Fruit fly (Drosophila melanogaster) whole organism, embryonic: ENCODE data around the gene CG9706.

ENCODE experiments used
- Blimp-1 ChIP-seq: fragments of 200-800 bp; sonication (Bioruptor generic); optimal IDR thresholded peaks from 3 replicates; lab custom pipeline; 2018; ENCODE audit warnings: missing biosample characterization, missing genetic modification characterization, mild to moderate bottlenecking, moderate library complexity, missing genetic modification reagents
- CG1024 ChIP-seq: fragments of 200-800 bp; sonication (Bioruptor generic); IDR thresholded peaks from 2 replicates; pipeline ENCODE4 v1.3.6; 2022; ENCODE audit warnings: missing biosample characterization, missing genetic modification characterization
- CG10274 ChIP-seq: fragments of 200-800 bp; sonication (Bioruptor generic); optimal IDR thresholded peaks from 3 replicates; lab custom pipeline; 2017; ENCODE audit warnings: missing biosample characterization, mild to moderate bottlenecking, missing genetic modification characterization
- CG10321 ChIP-seq: fragments of 200-800 bp; sonication (Bioruptor generic); IDR thresholded peaks from 2 replicates; pipeline ENCODE4 v1.3.6; 2022; ENCODE audit warnings: missing biosample characterization, missing genetic modification characterization
- CG11695 ChIP-seq: fragments of 200-800 bp; sonication (Bioruptor generic); IDR thresholded peaks from 3 replicates; pipeline ENCODE4 v1.3.6; 2022; ENCODE audit warnings: missing biosample characterization, missing genetic modification characterization
- CG1233 ChIP-seq: fragments of 200-800 bp; sonication (Bioruptor generic); optimal IDR thresholded peaks from 4 replicates; lab custom pipeline; 2018; ENCODE audit warnings: missing biosample characterization, mild to moderate bottlenecking, missing genetic modification characterization
- CG12659 ChIP-seq: fragments of 200-800 bp; sonication (Bioruptor generic); optimal IDR thresholded peaks from 3 replicates; lab custom pipeline; 2017; ENCODE audit warnings: mild to moderate bottlenecking, missing biosample characterization, missing genetic modification reagents, missing genetic modification characterization
- CG12769 ChIP-seq: fragments of 200-800 bp; sonication (Bioruptor generic); optimal IDR thresholded peaks from 2 replicates; lab custom pipeline; 2019; ENCODE audit warnings: missing biosample characterization, mild to moderate bottlenecking, missing genetic modification characterization, moderate library complexity
- CG13123 ChIP-seq: fragments of 200-800 bp; sonication (Bioruptor generic); optimal IDR thresholded peaks from 2 replicates; lab custom pipeline; 2016; ENCODE audit warnings: missing biosample characterization, missing genetic modification characterization
- CG2120 ChIP-seq: fragments of 200-800 bp; sonication (Bioruptor generic); optimal IDR thresholded peaks from 3 replicates; lab custom pipeline; 2016; ENCODE audit warnings: missing biosample characterization, missing genetic modification characterization
- CG30403 ChIP-seq: fragments of 200-800 bp; sonication (Bioruptor generic); optimal IDR thresholded peaks from 3 replicates; lab custom pipeline; 2016; ENCODE audit warnings: missing biosample characterization, missing genetic modification characterization
- CG30431 ChIP-seq: fragments of 200-800 bp; sonication (Bioruptor generic); optimal IDR thresholded peaks from 2 replicates; lab custom pipeline; 2017; ENCODE audit warnings: missing biosample characterization, missing genetic modification characterization
- CG3065 ChIP-seq: fragments of 200-800 bp; sonication (Bioruptor generic); optimal IDR thresholded peaks from 2 replicates; lab custom pipeline; 2016; ENCODE audit warnings: missing biosample characterization, missing genetic modification characterization
- CG31224 ChIP-seq: fragments of 200-800 bp; sonication (Bioruptor generic); IDR thresholded peaks from 2 replicates; pipeline ENCODE4 v1.3.6; 2022; ENCODE audit warnings: missing biosample characterization, missing genetic modification characterization
- CG31365 ChIP-seq: fragments of 200-800 bp; sonication (Bioruptor generic); optimal IDR thresholded peaks from 2 replicates; lab custom pipeline; 2018; ENCODE audit warnings: missing biosample characterization, mild to moderate bottlenecking, missing genetic modification characterization
- CG3407 ChIP-seq: fragments of 200-800 bp; sonication (Bioruptor generic); optimal IDR thresholded peaks from 2 replicates; lab custom pipeline; 2018; ENCODE audit warnings: missing biosample characterization, mild to moderate bottlenecking, missing genetic modification characterization
- CG4404 ChIP-seq: fragments of 200-800 bp; sonication (Bioruptor generic); IDR thresholded peaks from 2 replicates; pipeline ENCODE4 v1.3.6; 2022; ENCODE audit warnings: missing biosample characterization, missing genetic modification characterization
- CG8944 ChIP-seq: fragments of 200-800 bp; sonication (Bioruptor generic); optimal IDR thresholded peaks from 3 replicates; lab custom pipeline; 2016; ENCODE audit warnings: missing biosample characterization, missing genetic modification characterization
- CG9727 ChIP-seq: fragments of 200-800 bp; sonication (Bioruptor generic); optimal IDR thresholded peaks from 3 replicates; lab custom pipeline; 2017; ENCODE audit warnings: missing biosample characterization, mild to moderate bottlenecking, missing genetic modification characterization
- CTCF ChIP-seq: fragments of 200-800 bp; sonication (Bioruptor generic); optimal IDR thresholded peaks from 2 replicates; lab custom pipeline; 2017; ENCODE audit warnings: missing biosample characterization, mild to moderate bottlenecking, missing genetic modification characterization, moderate library complexity
- D19A ChIP-seq: fragments of 200-800 bp; optimal IDR thresholded peaks from 3 replicates; lab custom pipeline; 2019; ENCODE audit warnings: missing biosample characterization, mild to moderate bottlenecking, missing genetic modification characterization, moderate library complexity
- Doc3 ChIP-seq: fragments of 200-800 bp; sonication (Bioruptor generic); IDR thresholded peaks from 3 replicates; pipeline ENCODE4 v1.3.6; 2022; ENCODE audit warnings: missing biosample characterization, missing genetic modification characterization; ENCODE audit not compliant: partially characterized antibody
- ERR ChIP-seq: fragments of 200-800 bp; sonication (Bioruptor generic); optimal IDR thresholded peaks from 2 replicates; lab custom pipeline; 2016; ENCODE audit warnings: missing biosample characterization, missing genetic modification characterization
- HHEX ChIP-seq: fragments of 200-800 bp; sonication (Bioruptor generic); optimal IDR thresholded peaks from 3 replicates; lab custom pipeline; 2017; ENCODE audit warnings: missing biosample characterization, mild to moderate bottlenecking, missing genetic modification characterization, missing genetic modification reagents
- Hsf ChIP-seq: fragments of 200-800 bp; sonication (Bioruptor generic); optimal IDR thresholded peaks from 3 replicates; lab custom pipeline; 2016; ENCODE audit warnings: missing biosample characterization, missing genetic modification characterization
- Lpt ChIP-seq: fragments of >200 bp; optimal IDR thresholded peaks from 2 replicates; lab custom pipeline; 2018; ENCODE audit warnings: missing biosample characterization, missing genetic modification characterization
- MTF-1 ChIP-seq: fragments of 200-800 bp; sonication (Bioruptor generic); optimal IDR thresholded peaks from 2 replicates; lab custom pipeline; 2018; ENCODE audit warnings: missing biosample characterization, mild to moderate bottlenecking, missing genetic modification characterization, borderline replicate concordance
- Pdp1 ChIP-seq, 2 experiments: fragments of 200-800 bp; sonication (Bioruptor generic); optimal IDR thresholded peaks; 3 replicates each; lab custom pipeline; 2016; ENCODE audit warnings: missing biosample characterization in 2 of 2, missing genetic modification characterization in 2 of 2, mild to moderate bottlenecking in 1 of 2, moderate library complexity in 1 of 2
- Rx ChIP-seq: fragments of 200-800 bp; sonication (Bioruptor generic); IDR thresholded peaks from 2 replicates; pipeline ENCODE4 v1.3.6; 2022; ENCODE audit warnings: missing biosample characterization, missing genetic modification characterization
- Ssrp ChIP-seq: fragments of 200-800 bp; sonication (Bioruptor generic); optimal IDR thresholded peaks from 2 replicates; lab custom pipeline; 2018; ENCODE audit warnings: missing biosample characterization, mild to moderate bottlenecking, missing genetic modification characterization, moderate library complexity
- Xrp1 ChIP-seq: fragments of 200-800 bp; sonication (Bioruptor generic); IDR thresholded peaks from 2 replicates; pipeline ENCODE4 v1.3.6; 2022; ENCODE audit warnings: missing biosample characterization, missing genetic modification characterization
- YL-1 ChIP-seq: fragments of 200-800 bp; sonication (Bioruptor generic); optimal IDR thresholded peaks from 3 replicates; lab custom pipeline; 2017; ENCODE audit warnings: missing biosample characterization, mild to moderate bottlenecking, missing genetic modification characterization
- abd-A ChIP-seq: fragments of 200-800 bp; sonication (Bioruptor generic); optimal IDR thresholded peaks from 3 replicates; lab custom pipeline; 2019; ENCODE audit warnings: missing biosample characterization, mild to moderate bottlenecking, missing genetic modification characterization, moderate library complexity
- caup ChIP-seq: fragments of 200-800 bp; sonication (Bioruptor generic); optimal IDR thresholded peaks from 3 replicates; lab custom pipeline; 2017; ENCODE audit warnings: missing biosample characterization, mild to moderate bottlenecking, missing genetic modification characterization, moderate library complexity; ENCODE audit not compliant: severe bottlenecking
- chif ChIP-seq, 2 experiments: fragments of 200-800 bp; sonication (Bioruptor generic); optimal IDR thresholded peaks; 3 replicates each; lab custom pipeline; 2016; ENCODE audit warnings: missing biosample characterization in 2 of 2, missing genetic modification characterization in 2 of 2
- chinmo ChIP-seq: fragments of 200-800 bp; sonication (Bioruptor generic); IDR thresholded peaks from 4 replicates; pipeline ENCODE4 v1.3.6; 2022; ENCODE audit warnings: missing biosample characterization, missing genetic modification characterization; ENCODE audit not compliant: partially characterized antibody
- croc ChIP-seq: fragments of 200-800 bp; sonication (Bioruptor generic); conservative IDR thresholded peaks from 3 replicates; pipeline ENCODE4 v1.3.6; 2022; ENCODE audit warnings: missing biosample characterization, missing genetic modification characterization
- dmrt11E ChIP-seq: fragments of 200-800 bp; sonication (Bioruptor generic); optimal IDR thresholded peaks from 3 replicates; lab custom pipeline; 2018; ENCODE audit warnings: missing biosample characterization, mild to moderate bottlenecking, missing genetic modification characterization, moderate library complexity
- eve ChIP-seq, 2 experiments: fragments of >200 bp; optimal IDR thresholded peaks; 2 replicates each; lab custom pipeline; 2017; ENCODE audit warnings: missing biosample characterization in 2 of 2, missing genetic modification characterization in 2 of 2
- fd64A ChIP-seq: fragments of 200-800 bp; sonication (Bioruptor generic); optimal IDR thresholded peaks from 3 replicates; lab custom pipeline; 2018; ENCODE audit warnings: missing biosample characterization, mild to moderate bottlenecking, missing genetic modification characterization
- fd96Cb ChIP-seq: fragments of 200-800 bp; sonication (Bioruptor generic); optimal IDR thresholded peaks from 2 replicates; lab custom pipeline; 2018; ENCODE audit warnings: missing biosample characterization, mild to moderate bottlenecking, missing genetic modification characterization, moderate library complexity
- fru ChIP-seq: fragments of >200 bp; optimal IDR thresholded peaks from 2 replicates; lab custom pipeline; 2017
- fu2 ChIP-seq: fragments of 200-800 bp; sonication (Bioruptor generic); optimal IDR thresholded peaks from 2 replicates; lab custom pipeline; 2016; ENCODE audit warnings: missing biosample characterization, missing genetic modification characterization
- jumu ChIP-seq: fragments of 200-800 bp; sonication (Bioruptor generic); optimal IDR thresholded peaks from 3 replicates; lab custom pipeline; 2016; ENCODE audit warnings: missing biosample characterization, missing genetic modification characterization
- ken ChIP-seq: fragments of 200-800 bp; sonication (Bioruptor generic); IDR thresholded peaks from 3 replicates; pipeline ENCODE4 v1.3.6; 2022; ENCODE audit warnings: missing biosample characterization, missing genetic modification characterization
- lmd ChIP-seq: fragments of 200-800 bp; sonication (Bioruptor generic); IDR thresholded peaks from 2 replicates; pipeline ENCODE4 v1.3.6; 2022; ENCODE audit warnings: missing biosample characterization, missing genetic modification characterization
- nerfin-2 ChIP-seq: fragments of 200-800 bp; sonication (Bioruptor generic); IDR thresholded peaks from 2 replicates; pipeline ENCODE4 v1.3.6; 2022; ENCODE audit warnings: missing biosample characterization, missing genetic modification characterization; ENCODE audit not compliant: partially characterized antibody
- rib ChIP-seq: fragments of 200-800 bp; sonication (Bioruptor generic); IDR thresholded peaks from 2 replicates; pipeline ENCODE4 v1.3.6; 2022; ENCODE audit warnings: missing biosample characterization, missing genetic modification characterization
- ro ChIP-seq: fragments of 200-800 bp; sonication (Bioruptor generic); IDR thresholded peaks from 2 replicates; pipeline ENCODE4 v1.3.6; 2022; ENCODE audit warnings: missing biosample characterization, missing genetic modification characterization
- slp2 ChIP-seq: fragments of 200-800 bp; sonication (Bioruptor generic); optimal IDR thresholded peaks from 2 replicates; lab custom pipeline; 2016; ENCODE audit warnings: missing biosample characterization, missing genetic modification characterization
- zen ChIP-seq: fragments of 200-800 bp; sonication (Bioruptor generic); optimal IDR thresholded peaks from 3 replicates; lab custom pipeline; 2018; ENCODE audit warnings: missing biosample characterization, mild to moderate bottlenecking, missing genetic modification characterization, moderate library complexity
- zfh1 ChIP-seq: fragments of 200-800 bp; sonication (Bioruptor generic); IDR thresholded peaks from 3 replicates; pipeline ENCODE4 v1.3.6; 2022; ENCODE audit warnings: missing biosample characterization, missing genetic modification characterization

The CG9706 gene

dm6 chr3L:16760274-16760673, 22.5 kb upstream of the CG9706 start (continued):
- TF ChIP-seq fd96Cb (tag; lab: Kevin White, UChicago) (peak; percentile 44), rib (GFP tag; lab: Robert Waterston, UW) (no peak), MTF-1 (GFP tag; lab: Kevin White, UChicago) (no peak), nerfin-2 (GFP tag; lab: Robert Waterston, UW) (no peak), chif (GFP tag; optimal IDR thresholded peaks at IDR 0.05; lab: Kevin White, UChicago) (peak; percentile 38 to 62), Doc3 (no peak), CG31224 (GFP tag; lab: Robert Waterston, UW) (no peak), CTCF (GFP tag; lab: Kevin White, UChicago) (no peak), fru (lab: Kevin White, UChicago) (no peak), CG3407 (GFP tag; lab: Kevin White, UChicago) (no peak), lmd (GFP tag; lab: Robert Waterston, UW) (peak; percentile 48; the same call in 1 of the 2 replicates), ken (no peak; the same call in 1 of the 3 replicates), CG12769 (peak; percentile 44), CG10274 (GFP tag; lab: Kevin White, UChicago) (no peak), dmrt11E (tag; lab: Kevin White, UChicago) (peak; percentile 55), chinmo (no peak), CG1024 (GFP tag; lab: Robert Waterston, UW) (no peak), CG9727 (GFP tag; lab: Kevin White, UChicago) (no peak), CG30403 (GFP tag; lab: Kevin White, UChicago) (peak; percentile 37), CG1233 (no peak), HHEX (peak; percentile 30), YL-1 (no peak), CG4404 (GFP tag; lab: Robert Waterston, UW) (no peak), slp2 (GFP tag; lab: Kevin White, UChicago) (peak; percentile 32), CG2120 (GFP tag; lab: Kevin White, UChicago) (no peak), D19A (tag; lab: Kevin White, UChicago) (peak; percentile 39), zfh1 (GFP tag; lab: Robert Waterston, UW) (no peak), jumu (peak; percentile 30), eve (GFP tag; optimal IDR thresholded peaks at IDR 0.05; lab: Kevin White, UChicago) (peak in 1 of 2 experiments; percentile 78), Lpt (GFP tag; lab: Kevin White, UChicago) (no peak), Rx (GFP tag; lab: Robert Waterston, UW) (no peak), abd-A (no peak), ERR (no peak), Pdp1 (GFP tag; optimal IDR thresholded peaks at IDR 0.05; lab: Kevin White, UChicago) (peak in 1 of 2 experiments; percentile 40), caup (GFP tag; lab: Kevin White, UChicago) (no peak), fd64A (GFP tag; lab: Kevin White, UChicago) (peak; percentile 5), CG8944 (peak; percentile 6), CG31365 (tag; lab: Kevin White, UChicago) (no peak), Xrp1 (GFP tag; lab: Robert Waterston, UW) (peak; percentile 47; the same call in 1 of the 2 replicates), fu2 (GFP tag; lab: Kevin White, UChicago) (no peak), Ssrp (tag; lab: Kevin White, UChicago) (peak; percentile 51), Hsf (GFP tag; lab: Kevin White, UChicago) (peak; percentile 52), CG12659 (GFP tag; lab: Kevin White, UChicago) (peak; percentile 0), croc (GFP tag; lab: Robert Waterston, UW) (no peak; the same call in 2 of the 3 replicates), CG11695 (no peak), CG13123 (GFP tag; lab: Kevin White, UChicago) (no peak), zen (tag; lab: Kevin White, UChicago) (no peak), Blimp-1 (GFP tag; lab: Kevin White, UChicago) (peak; percentile 70), CG10321 (GFP tag; lab: Robert Waterston, UW) (no peak), ro (GFP tag; lab: Robert Waterston, UW) (no peak), CG30431 (GFP tag; lab: Kevin White, UChicago) (peak; percentile 12), CG3065 (no peak)
